Fruit fly (Drosophila melanogaster): ENCODE data around the gene Tim8.

Tim8 gene

DNA sequence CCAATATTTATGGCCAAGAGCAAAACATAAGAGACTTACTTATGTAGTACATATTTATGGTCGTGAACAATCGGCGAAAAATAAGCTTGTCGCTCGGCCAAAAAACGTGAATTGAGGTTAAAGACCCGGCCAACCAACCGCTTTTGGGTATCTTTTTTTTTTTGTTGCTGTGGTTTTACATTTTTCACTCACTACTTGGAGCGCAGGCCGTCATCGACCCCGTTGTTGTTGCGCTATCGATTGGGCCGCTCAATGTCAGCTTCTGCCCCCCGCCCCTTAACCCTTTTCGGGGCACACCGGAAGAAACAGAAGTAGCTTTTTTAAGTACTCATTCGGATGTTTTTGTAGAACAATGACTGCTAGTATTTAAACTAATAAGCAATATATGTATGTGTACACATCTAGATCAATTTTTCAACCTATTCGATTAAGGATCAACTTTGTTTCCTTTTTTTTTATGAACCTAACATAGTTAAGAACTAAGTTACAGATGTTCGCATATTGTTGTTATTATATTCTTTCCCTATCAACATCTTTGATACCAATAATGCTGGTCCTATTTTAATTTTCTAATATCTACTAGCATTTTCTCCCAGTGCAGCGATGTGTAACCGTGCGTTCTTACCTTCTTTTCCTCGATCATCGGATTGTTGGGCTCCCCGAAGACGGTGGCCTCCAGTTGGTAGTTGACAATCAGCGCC, 30.0 kb upstream of the Tim8 start:
- no peak for TF ChIP-seq CG4496 (GFP tag; IDR thresholded peaks at IDR 0.05)
- no peak for TF ChIP-seq fd96Ca (GFP tag; IDR thresholded peaks at IDR 0.05)
- peak; percentile 37 for TF ChIP-seq CG15710 (tag; optimal IDR thresholded peaks at IDR 0.05)
- peak; percentile 24 for TF ChIP-seq CG34367 (tag; optimal IDR thresholded peaks at IDR 0.05)
- no peak for TF ChIP-seq gl (tag; optimal IDR thresholded peaks at IDR 0.05)
- TF ChIP-seq CG13204 (GFP tag; optimal IDR thresholded peaks at IDR 0.05), result no peak
- TF ChIP-seq CG12605 (GFP tag; IDR thresholded peaks at IDR 0.05), result no peak
- TF ChIP-seq rn (GFP tag; IDR thresholded peaks at IDR 0.05), result no peak
- TF ChIP-seq EcR (GFP tag; optimal IDR thresholded peaks at IDR 0.05), result no peak
- peak; percentile 60 for TF ChIP-seq Snoo (tag; optimal IDR thresholded peaks at IDR 0.05)
- no peak for TF ChIP-seq Ets98B (GFP tag; IDR thresholded peaks at IDR 0.05)
- no peak for TF ChIP-seq CG14655 (GFP tag; optimal IDR thresholded peaks at IDR 0.05)
- no peak for TF ChIP-seq D1 (tag; optimal IDR thresholded peaks at IDR 0.05)
- TF ChIP-seq Pif1B (GFP tag; optimal IDR thresholded peaks at IDR 0.05), result peak; percentile 61
- TF ChIP-seq CG32121 (GFP tag; IDR thresholded peaks at IDR 0.05), result 0 out of 2 replicates have a peak, but pooled peaks have one; percentile 16
- TF ChIP-seq CG10348 (GFP tag; IDR thresholded peaks at IDR 0.05), result no peak
- TF ChIP-seq CG8159 (tag; optimal IDR thresholded peaks at IDR 0.05), result no peak
- peak; percentile 42 for TF ChIP-seq CG17806 (tag; optimal IDR thresholded peaks at IDR 0.05)
- TF ChIP-seq CG8301 (tag; optimal IDR thresholded peaks at IDR 0.05), result no peak
- no peak for TF ChIP-seq Pif1A (GFP tag; optimal IDR thresholded peaks at IDR 0.05)
- peak; percentile 44 for TF ChIP-seq CG9948 (tag; optimal IDR thresholded peaks at IDR 0.05)

dm6 chrX:11338973-11339867, 29.0 kb upstream of the Tim8 start:
- TF ChIP-seq CG32121 (GFP tag; IDR thresholded peaks at IDR 0.05) (0 out of 2 replicates have a peak, but pooled peaks have one; percentile 8), CG9948 (tag; optimal IDR thresholded peaks at IDR 0.05) (no peak), CG15710 (tag; optimal IDR thresholded peaks at IDR 0.05) (peak; percentile 25)

dm6 chrX:11339868-11340548, 28.2 kb upstream of the Tim8 start, which contains the start of the genes CG34348 and Kap3:
CG34348 (plus strand) TSS chrX:11339873.
Kap3 (minus strand) TSS chrX:11340084.
- peak; percentile 19 for TF ChIP-seq CG14655 (GFP tag; optimal IDR thresholded peaks at IDR 0.05)
- TF ChIP-seq CG12605 (GFP tag; IDR thresholded peaks at IDR 0.05), result peak; percentile 75
- TF ChIP-seq Snoo (tag; optimal IDR thresholded peaks at IDR 0.05), result peak; percentile 40
- TF ChIP-seq Pif1B (GFP tag; optimal IDR thresholded peaks at IDR 0.05), result no peak
- TF ChIP-seq Pif1A (GFP tag; optimal IDR thresholded peaks at IDR 0.05), result peak; percentile 47
- TF ChIP-seq CG10348 (GFP tag; IDR thresholded peaks at IDR 0.05), result no peak
- TF ChIP-seq CG4496 (GFP tag; IDR thresholded peaks at IDR 0.05), result peak; percentile 9; the same call in 1 of the 3 replicates
- TF ChIP-seq CG32121 (GFP tag; IDR thresholded peaks at IDR 0.05), result peak; percentile 60; the same call in 1 of the 2 replicates

DNA sequence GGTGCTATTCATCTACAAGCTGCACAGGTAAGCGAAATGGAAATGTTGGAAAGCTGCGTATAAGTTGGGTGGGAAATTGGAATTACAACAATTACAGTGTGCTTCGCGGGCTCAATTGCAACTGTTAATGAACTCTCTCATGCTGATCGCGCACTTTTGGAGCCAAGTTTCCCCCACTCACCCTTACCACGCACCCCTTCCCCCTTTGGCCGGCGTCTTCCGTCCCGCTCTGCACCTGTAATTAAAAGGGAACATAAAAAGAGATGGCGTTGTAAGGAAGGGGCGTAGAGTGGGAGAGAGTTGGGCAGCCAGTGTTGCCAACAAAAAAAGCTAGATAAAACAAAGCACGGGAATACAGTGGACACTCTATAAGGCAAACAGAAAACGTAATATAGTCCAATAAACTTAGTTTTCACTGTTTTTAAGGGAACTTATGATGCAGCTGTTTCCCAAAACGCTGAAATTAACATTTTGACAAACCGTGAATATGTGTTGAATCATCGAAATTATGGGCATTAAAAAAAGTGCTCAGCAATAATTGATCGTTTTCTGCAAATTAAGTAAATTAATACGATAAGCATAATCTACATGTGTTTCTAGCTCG, 27.4 kb upstream of the Tim8 start:
- TF ChIP-seq CG8301 (tag; optimal IDR thresholded peaks at IDR 0.05) (peak; percentile 4), gl (tag; optimal IDR thresholded peaks at IDR 0.05) (no peak), CG9948 (tag; optimal IDR thresholded peaks at IDR 0.05) (peak; percentile 5), CG8159 (tag; optimal IDR thresholded peaks at IDR 0.05) (peak; percentile 1), CG14655 (GFP tag; optimal IDR thresholded peaks at IDR 0.05) (peak; percentile 50), CG15710 (tag; optimal IDR thresholded peaks at IDR 0.05) (peak; percentile 26), EcR (GFP tag; optimal IDR thresholded peaks at IDR 0.05) (peak; percentile 26), CG32121 (GFP tag; IDR thresholded peaks at IDR 0.05) (no peak), CG10348 (GFP tag; IDR thresholded peaks at IDR 0.05) (no peak), CG34367 (tag; optimal IDR thresholded peaks at IDR 0.05) (no peak), Pif1A (GFP tag; optimal IDR thresholded peaks at IDR 0.05) (peak; percentile 32), CG12605 (GFP tag; IDR thresholded peaks at IDR 0.05) (no peak), CG13204 (GFP tag; optimal IDR thresholded peaks at IDR 0.05) (peak; percentile 21)

dm6 chrX:11342168-11342567, 26.1 kb upstream of the Tim8 start:
- TF ChIP-seq CG8301 (tag; optimal IDR thresholded peaks at IDR 0.05), result no peak
- TF ChIP-seq CG10348 (GFP tag; IDR thresholded peaks at IDR 0.05), result no peak
- TF ChIP-seq CG4496 (GFP tag; IDR thresholded peaks at IDR 0.05), result peak; percentile 49; the same call in 2 of the 3 replicates
